Fruit fly (Drosophila melanogaster): ENCODE data around the gene CG14053.

The CG14053 gene

DNA sequence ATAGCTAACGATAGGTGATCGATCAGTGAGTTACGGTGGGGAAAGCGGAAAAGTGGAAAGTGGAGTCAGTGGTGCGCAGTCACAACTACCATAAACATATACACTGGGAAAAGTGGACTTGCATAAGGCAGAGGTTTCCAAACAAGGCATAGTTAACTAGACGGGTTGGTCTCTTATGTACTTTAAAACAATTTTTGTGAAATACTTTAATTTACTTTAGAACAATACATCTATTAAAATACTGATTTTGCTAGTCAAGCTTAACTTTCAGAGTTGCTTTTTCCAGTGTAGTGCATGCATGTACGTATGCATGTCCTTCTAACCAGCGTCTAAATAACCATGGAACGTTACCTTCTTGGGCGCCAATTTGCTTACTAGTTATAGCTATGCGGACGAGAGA is 26.2 kb upstream of the CG14053 start (continued):
- peak; percentile 8 for TF ChIP-seq ewg (GFP tag; optimal IDR thresholded peaks at IDR 0.05)
- TF ChIP-seq CG16815 (GFP tag; optimal IDR thresholded peaks at IDR 0.05) = no peak
- no peak for TF ChIP-seq ab (GFP tag; optimal IDR thresholded peaks at IDR 0.05)
- TF ChIP-seq CG14441 (GFP tag; IDR thresholded peaks at IDR 0.05) = no peak
- no peak for TF ChIP-seq CG3281 (GFP tag; optimal IDR thresholded peaks at IDR 0.05)
- no peak for TF ChIP-seq CG34224 (GFP tag; IDR thresholded peaks at IDR 0.05; ENCODE audit: partially characterized antibody)
- no peak for TF ChIP-seq CG34376 (GFP tag; optimal IDR thresholded peaks at IDR 0.05)
- TF ChIP-seq CG8089 (GFP tag; optimal IDR thresholded peaks at IDR 0.05) = no peak
- peak; percentile 31 for TF ChIP-seq Xbp1 (GFP tag; optimal IDR thresholded peaks at IDR 0.05)
- peak; percentile 39 for TF ChIP-seq gem (tag; optimal IDR thresholded peaks at IDR 0.05)
- TF ChIP-seq sisA (GFP tag; IDR thresholded peaks at IDR 0.05) = no peak
- TF ChIP-seq danr (GFP tag; IDR thresholded peaks at IDR 0.05) = no peak
- no peak for TF ChIP-seq zen (tag; optimal IDR thresholded peaks at IDR 0.05)
- TF ChIP-seq unpg (GFP tag; optimal IDR thresholded peaks at IDR 0.05) = peak; percentile 9
- no peak for TF ChIP-seq shn (GFP tag; optimal IDR thresholded peaks at IDR 0.05)
- no peak for TF ChIP-seq en (GFP tag; optimal IDR thresholded peaks at IDR 0.05)
- no peak for TF ChIP-seq klu (GFP tag; IDR thresholded peaks at IDR 0.05)
- TF ChIP-seq dati (GFP tag; IDR thresholded peaks at IDR 0.05) = no peak
- TF ChIP-seq Ptx1 (GFP tag; IDR thresholded peaks at IDR 0.05) = no peak
- TF ChIP-seq Ssrp (tag; optimal IDR thresholded peaks at IDR 0.05) = peak; percentile 9
- no peak for TF ChIP-seq CG8924 (tag; optimal IDR thresholded peaks at IDR 0.05)
- no peak for TF ChIP-seq al (GFP tag; IDR thresholded peaks at IDR 0.05)
- no peak for TF ChIP-seq sima (GFP tag; optimal IDR thresholded peaks at IDR 0.05)
- no peak for TF ChIP-seq CG7271 (tag; optimal IDR thresholded peaks at IDR 0.05)
- peak; percentile 33 for TF ChIP-seq phol (tag; optimal IDR thresholded peaks at IDR 0.05)
- TF ChIP-seq CG42726 (GFP tag; IDR thresholded peaks at IDR 0.05; ENCODE audit: partially characterized antibody) = no peak
- TF ChIP-seq NFAT (GFP tag; IDR thresholded peaks at IDR 0.05) = no peak
- TF ChIP-seq CG31224 (GFP tag; IDR thresholded peaks at IDR 0.05) = no peak
- TF ChIP-seq Asciz (GFP tag; optimal IDR thresholded peaks at IDR 0.05) = no peak
- no peak for TF ChIP-seq Antp (GFP tag; optimal IDR thresholded peaks at IDR 0.05)
- TF ChIP-seq YL-1 (GFP tag; optimal IDR thresholded peaks at IDR 0.05) = no peak
- no peak for TF ChIP-seq hkb (optimal IDR thresholded peaks at IDR 0.05)
- TF ChIP-seq hkb (GFP tag; IDR thresholded peaks at IDR 0.05) = 0 out of 2 replicates have a peak, but pooled peaks have one; percentile 9
- no peak for TF ChIP-seq Myb (GFP tag; optimal IDR thresholded peaks at IDR 0.05)
- peak; percentile 10 for TF ChIP-seq CG18262 (tag; optimal IDR thresholded peaks at IDR 0.05)
- no peak for TF ChIP-seq sqz (GFP tag; optimal IDR thresholded peaks at IDR 0.05)
- no peak for TF ChIP-seq CG17361 (GFP tag; IDR thresholded peaks at IDR 0.05)
- no peak for TF ChIP-seq stwl (tag; optimal IDR thresholded peaks at IDR 0.05)
- 0 out of 2 replicates have a peak, but pooled peaks have one; percentile 21 for TF ChIP-seq CG17328 (GFP tag; IDR thresholded peaks at IDR 0.05)
- no peak for TF ChIP-seq sob (GFP tag; IDR thresholded peaks at IDR 0.05)
- TF ChIP-seq esg (GFP tag; conservative IDR thresholded peaks at IDR 0.05) = no peak
- TF ChIP-seq PHDP (tag; optimal IDR thresholded peaks at IDR 0.05) = peak; percentile 6
- no peak for TF ChIP-seq Pdp1 (GFP tag; optimal IDR thresholded peaks at IDR 0.05)
- TF ChIP-seq CG11247 (GFP tag; IDR thresholded peaks at IDR 0.05) = no peak
- 0 out of 2 replicates have a peak, but pooled peaks have one; percentile 22 for TF ChIP-seq CG31441 (GFP tag; IDR thresholded peaks at IDR 0.05)
- TF ChIP-seq zen2 (GFP tag; IDR thresholded peaks at IDR 0.05; ENCODE audit: partially characterized antibody) = no peak
- TF ChIP-seq fd96Cb (tag; optimal IDR thresholded peaks at IDR 0.05) = peak; percentile 12
- TF ChIP-seq E2f2 (GFP tag; IDR thresholded peaks at IDR 0.05) = no peak
- TF ChIP-seq CG15514 (GFP tag; optimal IDR thresholded peaks at IDR 0.05) = no peak
- no peak for TF ChIP-seq gce (GFP tag; IDR thresholded peaks at IDR 0.05)
- no peak for TF ChIP-seq Atf6 (GFP tag; IDR thresholded peaks at IDR 0.05)
- TF ChIP-seq D19A (tag; optimal IDR thresholded peaks at IDR 0.05) = no peak
